Fruit fly (Drosophila melanogaster) whole organism, adult: ENCODE results near the gene Ir68b.

ENCODE experiments used
- CG14711 ChIP-seq: fragments of 200-800 bp; sonication (Bioruptor generic); optimal IDR thresholded peaks from 2 replicates; lab custom pipeline; 2018; ENCODE audit warnings: missing biosample characterization, mild to moderate bottlenecking, missing genetic modification characterization, moderate library complexity
- pad ChIP-seq: fragments of 200-800 bp; sonication (Bioruptor generic); optimal IDR thresholded peaks from 3 replicates; lab custom pipeline; 2017; ENCODE audit warnings: missing biosample characterization, missing genetic modification characterization, mild to moderate bottlenecking, moderate library complexity, missing genetic modification reagents

DNA sequence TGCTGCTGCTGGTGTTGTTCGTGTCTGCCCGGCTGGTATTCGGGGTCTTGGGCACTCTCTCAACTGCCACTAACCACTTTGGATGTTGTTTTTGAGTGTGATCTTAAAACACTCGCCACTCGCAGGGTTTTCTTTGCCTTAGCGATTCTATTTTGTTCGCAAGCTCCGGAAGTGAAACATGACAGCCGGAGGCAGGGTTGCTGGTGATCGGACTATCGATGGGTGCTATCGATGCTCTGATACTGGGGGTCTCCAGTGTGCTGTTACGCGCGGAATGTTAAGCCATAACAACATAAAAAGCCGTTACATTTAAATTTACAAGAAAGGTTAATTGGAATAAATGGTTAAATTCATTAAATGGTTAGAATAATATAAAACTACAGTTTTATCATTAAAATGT lies 2.2 kb downstream of the Ir68b start, which contains the start of gene yps:
- peak; percentile 88 for TF ChIP-seq pad
- peak; percentile 85 for TF ChIP-seq CG14711 (tag; lab: Kevin White, UChicago)
